Fruit fly (Drosophila melanogaster) whole organism, embryonic: ENCODE data around the gene Iyd.
A peak's percentile ranks its signal among the peaks of the same experiment; 100 is the strongest.

Experiments used
- CG10321 ChIP-seq: fragments of 200-800 bp; sonication (Bioruptor generic); IDR thresholded peaks from 2 replicates; pipeline ENCODE4 v1.3.6; 2022; ENCODE audit warnings: missing biosample characterization, missing genetic modification characterization
- CG10543 ChIP-seq: fragments of 200-800 bp; sonication (Bioruptor generic); optimal IDR thresholded peaks from 3 replicates; lab custom pipeline; 2017; ENCODE audit warnings: missing biosample characterization, mild to moderate bottlenecking, missing genetic modification characterization, moderate library complexity
- CG11085 ChIP-seq: fragments of 200-800 bp; sonication (Bioruptor generic); IDR thresholded peaks from 2 replicates; pipeline ENCODE4 v1.3.6; 2022; ENCODE audit warnings: missing biosample characterization, missing genetic modification characterization
- CG1233 ChIP-seq: fragments of 200-800 bp; sonication (Bioruptor generic); optimal IDR thresholded peaks from 4 replicates; lab custom pipeline; 2018; ENCODE audit warnings: missing biosample characterization, mild to moderate bottlenecking, missing genetic modification characterization
- CG15479 ChIP-seq: fragments of 200-800 bp; sonication (Bioruptor generic); optimal IDR thresholded peaks from 3 replicates; lab custom pipeline; 2019; ENCODE audit warnings: missing biosample characterization, mild to moderate bottlenecking, missing genetic modification characterization, moderate library complexity
- CG17361 ChIP-seq: fragments of 200-800 bp; sonication (Bioruptor generic); IDR thresholded peaks from 3 replicates; pipeline ENCODE4 v1.3.6; 2022; ENCODE audit warnings: missing biosample characterization, missing genetic modification characterization
- CG2129 ChIP-seq: fragments of 200-800 bp; sonication (Bioruptor generic); IDR thresholded peaks from 2 replicates; pipeline ENCODE4 v1.3.6; 2022; ENCODE audit warnings: missing biosample characterization, missing genetic modification characterization; ENCODE audit not compliant: partially characterized antibody
- CG2712 ChIP-seq: fragments of 200-800 bp; optimal IDR thresholded peaks from 3 replicates; lab custom pipeline; 2019; ENCODE audit warnings: missing biosample characterization, mild to moderate bottlenecking, missing genetic modification characterization, moderate library complexity
- CG2889 ChIP-seq: fragments of 200-800 bp; sonication (Bioruptor generic); IDR thresholded peaks from 3 replicates; pipeline ENCODE4 v1.3.6; 2022; ENCODE audit warnings: missing biosample characterization, missing genetic modification characterization
- CG31224 ChIP-seq: fragments of 200-800 bp; sonication (Bioruptor generic); IDR thresholded peaks from 2 replicates; pipeline ENCODE4 v1.3.6; 2022; ENCODE audit warnings: missing biosample characterization, missing genetic modification characterization
- CG31388 ChIP-seq: fragments of 200-800 bp; sonication (Bioruptor generic); optimal IDR thresholded peaks from 2 replicates; lab custom pipeline; 2016; ENCODE audit warnings: missing biosample characterization, missing genetic modification characterization
- CG32532 ChIP-seq: fragments of 200-800 bp; sonication (Bioruptor generic); IDR thresholded peaks from 2 replicates; pipeline ENCODE4 v1.3.6; 2022; ENCODE audit warnings: missing biosample characterization, missing genetic modification characterization
- CG3726 ChIP-seq: fragments of 200-800 bp; sonication (Bioruptor generic); IDR thresholded peaks from 3 replicates; pipeline ENCODE4, ENCODE4 v1.3.6; 2022; ENCODE audit warnings: missing biosample characterization, missing genetic modification characterization
- CG3838 ChIP-seq: fragments of 200-800 bp; sonication (Bioruptor generic); optimal IDR thresholded peaks from 3 replicates; lab custom pipeline; 2016; ENCODE audit warnings: missing biosample characterization, missing genetic modification characterization
- CG6654 ChIP-seq: fragments of 200-800 bp; sonication (Bioruptor generic); optimal IDR thresholded peaks from 2 replicates; lab custom pipeline; 2017; ENCODE audit warnings: missing biosample characterization, mild to moderate bottlenecking, missing genetic modification characterization
- CG8089 ChIP-seq: fragments of 200-800 bp; sonication (Bioruptor generic); optimal IDR thresholded peaks from 3 replicates; lab custom pipeline; 2016; ENCODE audit warnings: missing biosample characterization, missing genetic modification characterization
- CG8359 ChIP-seq: fragments of 200-800 bp; sonication (Bioruptor generic); optimal IDR thresholded peaks from 2 replicates; lab custom pipeline; 2017; ENCODE audit warnings: missing biosample characterization, mild to moderate bottlenecking, missing genetic modification characterization, borderline replicate concordance
- CG8924 ChIP-seq: fragments of 200-800 bp; optimal IDR thresholded peaks from 3 replicates; lab custom pipeline; 2019; ENCODE audit warnings: missing biosample characterization, mild to moderate bottlenecking, missing genetic modification characterization, moderate library complexity
- CoRest ChIP-seq: fragments of 200-800 bp; sonication (Bioruptor generic); optimal IDR thresholded peaks from 3 replicates; lab custom pipeline; 2018; ENCODE audit warnings: missing biosample characterization, mild to moderate bottlenecking, missing genetic modification characterization, moderate library complexity
- HmgZ ChIP-seq: fragments of 200-800 bp; sonication (Bioruptor generic); optimal IDR thresholded peaks from 2 replicates; lab custom pipeline; 2018; ENCODE audit warnings: missing biosample characterization, mild to moderate bottlenecking, missing genetic modification characterization
- Lhr ChIP-seq: fragments of 200-800 bp; sonication (Bioruptor generic); optimal IDR thresholded peaks from 3 replicates; lab custom pipeline; 2017; ENCODE audit warnings: mild to moderate bottlenecking, missing biosample characterization, missing genetic modification reagents, missing genetic modification characterization
- MBD-R2 ChIP-seq: fragments of 200-800 bp; sonication (Bioruptor generic); IDR thresholded peaks from 2 replicates; pipeline ENCODE4 v1.3.6; 2022; ENCODE audit warnings: missing biosample characterization, missing genetic modification characterization
- PHDP ChIP-seq: fragments of 200-800 bp; sonication (Bioruptor generic); optimal IDR thresholded peaks from 3 replicates; lab custom pipeline; 2018; ENCODE audit warnings: missing biosample characterization, mild to moderate bottlenecking, missing genetic modification characterization, moderate library complexity
- Ptx1 ChIP-seq: fragments of 200-800 bp; sonication (Bioruptor generic); IDR thresholded peaks from 2 replicates; pipeline ENCODE4 v1.3.6; 2022; ENCODE audit warnings: missing biosample characterization, missing genetic modification characterization
- Sin3A ChIP-seq: fragments of >200 bp; optimal IDR thresholded peaks from 2 replicates; lab custom pipeline; 2018
- Sox100B ChIP-seq: fragments of 200-800 bp; sonication (Bioruptor generic); optimal IDR thresholded peaks from 3 replicates; lab custom pipeline; 2018; ENCODE audit warnings: missing biosample characterization, mild to moderate bottlenecking, missing genetic modification characterization
- Sox102F ChIP-seq: fragments of 200-800 bp; sonication (Bioruptor generic); optimal IDR thresholded peaks from 2 replicates; lab custom pipeline; 2018; ENCODE audit warnings: missing biosample characterization, mild to moderate bottlenecking, missing genetic modification characterization, moderate library complexity
- amos ChIP-seq: fragments of 200-800 bp; sonication (Bioruptor generic); IDR thresholded peaks from 2 replicates; pipeline ENCODE4 v1.3.6; 2022; ENCODE audit warnings: missing biosample characterization, missing genetic modification characterization; ENCODE audit not compliant: partially characterized antibody
- ap ChIP-seq: fragments of 200-800 bp; sonication (Bioruptor generic); IDR thresholded peaks from 2 replicates; pipeline ENCODE4 v1.3.6; 2022; ENCODE audit warnings: missing biosample characterization, missing genetic modification characterization
- ara ChIP-seq: fragments of 200-800 bp; sonication (Bioruptor generic); IDR thresholded peaks from 2 replicates; pipeline ENCODE4 v1.3.6; 2022; ENCODE audit warnings: missing biosample characterization, missing genetic modification characterization
- ase ChIP-seq: fragments of 200-800 bp; sonication (Bioruptor generic); IDR thresholded peaks from 3 replicates; pipeline ENCODE4 v1.3.6; 2022; ENCODE audit warnings: missing biosample characterization, missing genetic modification characterization
- cg ChIP-seq: fragments of 200-800 bp; sonication (Bioruptor generic); optimal IDR thresholded peaks from 3 replicates; lab custom pipeline; 2019; ENCODE audit warnings: missing biosample characterization, mild to moderate bottlenecking, missing genetic modification characterization, moderate library complexity
- crp ChIP-seq, 2 experiments: fragments of 200-800 bp; sonication (Bioruptor generic); optimal IDR thresholded peaks; 2 replicates in 1 of 2; 3 replicates in 1 of 2; lab custom pipeline; 2017; ENCODE audit warnings: missing biosample characterization in 2 of 2, missing genetic modification characterization in 2 of 2, mild to moderate bottlenecking in 1 of 2, moderate library complexity in 1 of 2
- esg ChIP-seq: fragments of 200-800 bp; sonication (Bioruptor generic); conservative IDR thresholded peaks from 2 replicates; pipeline ENCODE4 v1.3.6; 2022; ENCODE audit warnings: missing biosample characterization, missing genetic modification characterization
- hkb ChIP-seq, 2 experiments: fragments of 200-800 bp in 1 of 2; fragments of >200 bp in 1 of 2; sonication (Bioruptor generic) in 1 of 2; IDR thresholded peaks in 1 of 2; optimal IDR thresholded peaks in 1 of 2; 2 replicates each; pipeline versions ENCODE4 v1.3.6 to Lab custom; 2017 to 2022; ENCODE audit warnings: missing biosample characterization in 1 of 2, missing genetic modification characterization in 1 of 2
- jing ChIP-seq: fragments of 200-800 bp; sonication (Bioruptor generic); optimal IDR thresholded peaks from 2 replicates; lab custom pipeline; 2018; ENCODE audit warnings: missing biosample characterization, mild to moderate bottlenecking, missing genetic modification characterization
- knrl ChIP-seq: fragments of 200-800 bp; sonication (Bioruptor generic); IDR thresholded peaks from 3 replicates; pipeline ENCODE4 v1.3.6; 2022; ENCODE audit warnings: missing biosample characterization, missing genetic modification characterization; ENCODE audit not compliant: partially characterized antibody
- nau ChIP-seq: fragments of 200-800 bp; sonication (Bioruptor generic); optimal IDR thresholded peaks from 3 replicates; lab custom pipeline; 2017; ENCODE audit warnings: missing biosample characterization, mild to moderate bottlenecking, missing genetic modification characterization, missing genetic modification reagents
- nom ChIP-seq: fragments of 200-800 bp; sonication (Bioruptor generic); optimal IDR thresholded peaks from 2 replicates; lab custom pipeline; 2017; ENCODE audit warnings: missing biosample characterization, missing genetic modification characterization, mild to moderate bottlenecking, moderate library complexity, missing genetic modification reagents
- org-1 ChIP-seq: fragments of 200-800 bp; sonication (Bioruptor generic); optimal IDR thresholded peaks from 2 replicates; lab custom pipeline; 2017; ENCODE audit warnings: missing biosample characterization, missing genetic modification characterization
- otp ChIP-seq: fragments of 200-800 bp; sonication (Bioruptor generic); IDR thresholded peaks from 3 replicates; pipeline ENCODE4, ENCODE4 v1.3.6; 2022; ENCODE audit warnings: missing biosample characterization, missing genetic modification characterization
- pan ChIP-seq, 4 experiments: fragments of >200 bp in 3 of 4; fragments of 200-800 bp in 1 of 4; sonication (Bioruptor generic) in 1 of 4; optimal IDR thresholded peaks in 3 of 4; IDR thresholded peaks in 1 of 4; 2 replicates each; pipeline versions ENCODE4 v1.3.6 to Lab custom; 2017 to 2022; ENCODE audit warnings: missing biosample characterization in 2 of 4, missing genetic modification characterization in 2 of 4, mixed read lengths in 1 of 4
- rib ChIP-seq: fragments of 200-800 bp; sonication (Bioruptor generic); IDR thresholded peaks from 2 replicates; pipeline ENCODE4 v1.3.6; 2022; ENCODE audit warnings: missing biosample characterization, missing genetic modification characterization
- sc ChIP-seq, 3 experiments: fragments of >200 bp in 2 of 3; fragments of 200-800 bp in 1 of 3; sonication (Bioruptor generic) in 1 of 3; optimal IDR thresholded peaks; 2 replicates in 2 of 3; 3 replicates in 1 of 3; lab custom pipeline; 2017; ENCODE audit warnings: mild to moderate bottlenecking in 1 of 3, missing biosample characterization in 1 of 3, missing genetic modification characterization in 1 of 3, missing genetic modification reagents in 1 of 3
- sd ChIP-seq: fragments of 200-800 bp; sonication (Bioruptor generic); optimal IDR thresholded peaks from 3 replicates; lab custom pipeline; 2018; ENCODE audit warnings: missing biosample characterization, mild to moderate bottlenecking, missing genetic modification characterization, moderate library complexity
- tap ChIP-seq: fragments of 200-800 bp; optimal IDR thresholded peaks from 3 replicates; lab custom pipeline; 2019; ENCODE audit warnings: missing biosample characterization, mild to moderate bottlenecking, missing genetic modification characterization, moderate library complexity
- trh ChIP-seq: fragments of 200-800 bp; sonication (Bioruptor generic); optimal IDR thresholded peaks from 2 replicates; lab custom pipeline; 2016; ENCODE audit warnings: missing biosample characterization, missing genetic modification characterization

The Iyd gene

DNA sequence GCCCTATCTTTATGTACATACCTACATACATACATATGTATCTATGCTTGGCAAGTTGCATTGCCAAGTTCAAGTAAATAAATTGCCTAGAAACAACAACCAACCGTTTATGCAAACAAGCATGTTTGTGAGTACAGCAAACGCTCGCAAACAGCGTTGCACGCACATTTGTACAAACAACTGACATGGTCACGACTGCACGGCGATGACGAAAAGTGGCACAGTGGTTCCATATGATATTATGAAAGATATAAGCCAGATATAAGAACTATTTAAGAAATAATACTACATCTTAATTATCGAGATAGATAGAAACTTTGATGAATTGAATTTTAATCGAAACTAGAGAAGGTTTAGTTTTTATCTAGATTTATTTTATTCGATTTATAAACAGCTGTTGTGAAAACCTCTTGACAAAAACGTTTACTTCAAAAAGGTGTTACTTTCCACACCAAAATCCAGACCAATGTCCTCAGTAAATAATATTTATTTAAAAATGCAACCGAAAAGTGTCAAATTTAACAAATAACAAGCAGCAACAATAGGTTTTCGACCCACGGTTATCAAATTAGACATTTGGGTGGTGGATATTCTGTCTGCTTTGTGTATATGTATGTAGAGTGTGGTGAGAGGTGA is 6.1 kb downstream of the Iyd start (continued):
- peak; percentile 76 for TF ChIP-seq trh
- TF ChIP-seq sc (optimal IDR thresholded peaks at IDR 0.05; lab: Kevin White, UChicago), result no peak
- TF ChIP-seq sc (GFP tag; optimal IDR thresholded peaks at IDR 0.05; lab: Kevin White, UChicago), result peak; percentile 89
- peak; percentile 85 for TF ChIP-seq CG1233 (GFP tag; lab: Kevin White, UChicago)
- TF ChIP-seq CG31224 (GFP tag; lab: Robert Waterston, UW), result 0 out of 2 replicates have a peak, but pooled peaks have one; percentile 32
- no peak for TF ChIP-seq rib (GFP tag; lab: Robert Waterston, UW)
- TF ChIP-seq CG8924 (tag; lab: Kevin White, UChicago), result peak; percentile 97
- peak; percentile 67 for TF ChIP-seq CG6654 (GFP tag; lab: Kevin White, UChicago)
- TF ChIP-seq tap (tag; lab: Kevin White, UChicago), result peak; percentile 87
- peak; percentile 65 for TF ChIP-seq CG10543 (GFP tag; lab: Kevin White, UChicago)
- TF ChIP-seq ase (GFP tag; lab: Robert Waterston, UW), result peak; percentile 43
- no peak for TF ChIP-seq nom (GFP tag; lab: Kevin White, UChicago)
- TF ChIP-seq cg, result peak; percentile 54
- no peak for TF ChIP-seq hkb (optimal IDR thresholded peaks at IDR 0.05; lab: Kevin White, UChicago)
- peak; percentile 93 for TF ChIP-seq hkb (GFP tag; IDR thresholded peaks at IDR 0.05; lab: Robert Waterston, UW)
- peak; percentile 69 for TF ChIP-seq CG8089
- TF ChIP-seq CG32532 (GFP tag; lab: Robert Waterston, UW), result peak; percentile 58; the same call in 1 of the 2 replicates
- TF ChIP-seq CG10321 (GFP tag; lab: Robert Waterston, UW), result peak; percentile 54; the same call in 1 of the 2 replicates
- peak; percentile 44; the same call in 1 of the 3 replicates for TF ChIP-seq knrl (GFP tag; lab: Robert Waterston, UW)
- peak; percentile 79 for TF ChIP-seq CG3838 (GFP tag; lab: Kevin White, UChicago)
- TF ChIP-seq otp, result peak; percentile 91
- peak; percentile 36 for TF ChIP-seq ap (GFP tag; lab: Robert Waterston, UW)
- no peak; the same call in 1 of the 3 replicates for TF ChIP-seq CG3726 (GFP tag; lab: Robert Waterston, UW)
- TF ChIP-seq pan (optimal IDR thresholded peaks at IDR 0.05; lab: Kevin White, UChicago), result no peak
- peak in 1 of 2 experiments; percentile 84 for TF ChIP-seq pan (GFP tag; optimal IDR thresholded peaks at IDR 0.05 in 1 of 2, IDR thresholded peaks at IDR 0.05 in 1 of 2)
- peak; percentile 93 for TF ChIP-seq nau (GFP tag; lab: Kevin White, UChicago)
- TF ChIP-seq esg (GFP tag; lab: Robert Waterston, UW), result peak; percentile 80
- peak; percentile 81 for TF ChIP-seq CG31388 (GFP tag; lab: Kevin White, UChicago)
- TF ChIP-seq HmgZ (tag; lab: Kevin White, UChicago), result peak; percentile 77
- TF ChIP-seq Sox100B (GFP tag; lab: Kevin White, UChicago), result peak; percentile 97
- peak; percentile 98 for TF ChIP-seq CG17361
- TF ChIP-seq sd, result peak; percentile 73
- TF ChIP-seq jing (GFP tag; lab: Kevin White, UChicago), result peak; percentile 79
- TF ChIP-seq ara, result peak; percentile 87
- peak; percentile 89 for TF ChIP-seq PHDP
- no peak for TF ChIP-seq Sin3A
- TF ChIP-seq Ptx1 (GFP tag; lab: Robert Waterston, UW), result peak; percentile 84
- TF ChIP-seq CG15479 (GFP tag; lab: Kevin White, UChicago), result peak; percentile 82
- peak; percentile 90 for TF ChIP-seq org-1 (GFP tag; lab: Kevin White, UChicago)
- TF ChIP-seq Sox102F (GFP tag; lab: Kevin White, UChicago), result peak; percentile 93
- TF ChIP-seq CG8359, result peak; percentile 71
- TF ChIP-seq crp (GFP tag; optimal IDR thresholded peaks at IDR 0.05; lab: Kevin White, UChicago), result peak; percentile 27 to 62
- peak; percentile 81 for TF ChIP-seq Lhr (GFP tag; lab: Kevin White, UChicago)
- TF ChIP-seq amos (GFP tag; lab: Robert Waterston, UW), result no peak
- peak; percentile 96 for TF ChIP-seq CG2712 (tag; lab: Kevin White, UChicago)
- TF ChIP-seq MBD-R2 (GFP tag; lab: Robert Waterston, UW), result peak; percentile 23; the same call in 1 of the 2 replicates
- no peak for TF ChIP-seq CG2129
- peak; percentile 95 for TF ChIP-seq CoRest (tag; lab: Kevin White, UChicago)
- TF ChIP-seq CG2889, result 0 out of 3 replicates have a peak, but pooled peaks have one; percentile 37
- TF ChIP-seq CG11085 (GFP tag; lab: Robert Waterston, UW), result no peak
